Worm (Caenorhabditis elegans) whole organism, young adult: ENCODE measurements around the gene efk-1.

Experiments
- B0019.2 ChIP-seq: fragments of 200-800 bp; sonication (Bioruptor generic); conservative IDR thresholded peaks from 2 replicates; pipeline ENCODE4 v1.3.6; 2022; ENCODE audit warnings: missing genetic modification reagents, missing genetic modification characterization, missing compliant biosample characterization
- B0035.1 ChIP-seq: sonication (generic microtip); optimal IDR thresholded peaks from 2 replicates; lab custom pipeline; 2016; ENCODE audit warnings: missing genetic modification characterization, mild to moderate bottlenecking, missing compliant biosample characterization, missing genotype, missing genetic modification reagents
- D2030.7 ChIP-seq: fragments of 200-800 bp; sonication (Bioruptor generic); IDR thresholded peaks from 2 replicates; pipeline ENCODE4 v1.3.6; 2022; ENCODE audit warnings: missing genetic modification reagents, missing genetic modification characterization, missing compliant biosample characterization
- F10E7.11 ChIP-seq: sonication (generic microtip); optimal IDR thresholded peaks from 2 replicates; lab custom pipeline; 2017; ENCODE audit warnings: mild to moderate bottlenecking, missing genetic modification characterization, moderate library complexity, missing compliant biosample characterization
- F33H1.4 ChIP-seq: fragments of 200-800 bp; sonication (Bioruptor generic); IDR thresholded peaks from 2 replicates; pipeline ENCODE4 v1.3.6; 2022; ENCODE audit warnings: missing genetic modification reagents, missing genetic modification characterization, missing compliant biosample characterization
- F49E8.2 ChIP-seq: sonication (generic microtip); optimal IDR thresholded peaks from 3 replicates; lab custom pipeline; 2017; ENCODE audit warnings: missing genetic modification characterization, mild to moderate bottlenecking, missing compliant biosample characterization, antibody characterized with exemption, moderate library complexity; ENCODE audit not compliant: insufficient read depth
- K11D2.4 ChIP-seq: fragments of 200-800 bp; sonication (Bioruptor generic); IDR thresholded peaks from 2 replicates; pipeline ENCODE4 v1.3.6; 2022; ENCODE audit warnings: missing genetic modification reagents, missing genetic modification characterization, missing compliant biosample characterization
- Y53G8AR.9 ChIP-seq: fragments of 200-800 bp; sonication (Bioruptor generic); conservative IDR thresholded peaks from 2 replicates; pipeline ENCODE4 v1.3.6; 2022; ENCODE audit warnings: missing genetic modification reagents, missing genetic modification characterization, missing compliant biosample characterization
- Y67H2A.10 ChIP-seq: fragments of 200-800 bp; sonication (Bioruptor generic); conservative IDR thresholded peaks from 2 replicates; pipeline ENCODE4 v1.3.6; 2022; ENCODE audit warnings: missing genetic modification reagents, missing genetic modification characterization, missing compliant biosample characterization
- athp-1 ChIP-seq: sonication (generic microtip); optimal IDR thresholded peaks from 2 replicates; lab custom pipeline; 2017; ENCODE audit warnings: mild to moderate bottlenecking, missing genetic modification characterization, missing compliant biosample characterization
- attf-3 ChIP-seq: fragments of 200-800 bp; sonication (Bioruptor generic); conservative IDR thresholded peaks from 2 replicates; pipeline ENCODE4 v1.3.6; 2022; ENCODE audit warnings: missing genetic modification reagents, missing genetic modification characterization, missing compliant biosample characterization
- attf-5 ChIP-seq: fragments of 200-800 bp; sonication (Bioruptor generic); optimal IDR thresholded peaks from 2 replicates; lab custom pipeline; 2018; ENCODE audit warnings: mild to moderate bottlenecking, missing genetic modification characterization, missing compliant biosample characterization
- ccch-3 ChIP-seq: fragments of 200-800 bp; sonication (Bioruptor generic); optimal IDR thresholded peaks from 2 replicates; lab custom pipeline; 2018; ENCODE audit warnings: mild to moderate bottlenecking, missing genetic modification characterization, missing compliant biosample characterization
- cebp-1 ChIP-seq, 2 experiments: fragments of 200-800 bp in 1 of 2; sonication (Bioruptor generic) in 1 of 2; sonication (generic microtip) in 1 of 2; IDR thresholded peaks in 1 of 2; optimal IDR thresholded peaks in 1 of 2; 2 replicates each; pipeline versions ENCODE4 v1.3.6 to Lab custom; 2017 to 2022; ENCODE audit warnings: missing compliant biosample characterization in 2 of 2, missing genetic modification characterization in 2 of 2, mild to moderate bottlenecking in 1 of 2, missing genetic modification reagents in 1 of 2, moderate library complexity in 1 of 2
- efl-1 ChIP-seq: fragments of 150-350 bp; optimal IDR thresholded peaks from 2 replicates; lab custom pipeline; 2014; ENCODE audit warnings: missing biosample characterization, missing genetic modification reagents, missing genetic modification characterization
- fkh-3 ChIP-seq: sonication (generic microtip); optimal IDR thresholded peaks from 2 replicates; lab custom pipeline; 2016; ENCODE audit warnings: mild to moderate bottlenecking, missing genetic modification characterization, missing compliant biosample characterization
- hsf-1 ChIP-seq: fragments of 200-800 bp; sonication (Bioruptor generic); IDR thresholded peaks from 2 replicates; pipeline ENCODE4 v1.3.6; 2022; ENCODE audit warnings: missing genetic modification reagents, missing genetic modification characterization, missing compliant biosample characterization
- lag-1 ChIP-seq: fragments of 200-800 bp; sonication (Bioruptor generic); IDR thresholded peaks from 2 replicates; pipeline ENCODE4 v1.3.6; 2022; ENCODE audit warnings: missing genetic modification reagents, missing genetic modification characterization, missing compliant biosample characterization
- let-607 ChIP-seq, 2 experiments: fragments of 200-800 bp in 1 of 2; sonication (Bioruptor generic) in 1 of 2; sonication (generic microtip) in 1 of 2; optimal IDR thresholded peaks; 2 replicates each; lab custom pipeline; 2016 to 2018; ENCODE audit warnings: mild to moderate bottlenecking in 2 of 2, missing compliant biosample characterization in 2 of 2, missing genetic modification characterization in 2 of 2, moderate library complexity in 2 of 2, missing genotype in 1 of 2
- lin-35 ChIP-seq, 3 experiments: fragments of 150-350 bp in 2 of 3; sonication (generic microtip) in 1 of 3; optimal IDR thresholded peaks; 2 replicates each; lab custom pipeline; 2014 to 2018; ENCODE audit warnings: missing biosample characterization in 3 of 3, missing genetic modification characterization in 3 of 3, missing genetic modification reagents in 3 of 3
- lin-40 ChIP-seq: sonication (generic microtip); optimal IDR thresholded peaks from 2 replicates; lab custom pipeline; 2016; ENCODE audit warnings: missing genetic modification characterization, mild to moderate bottlenecking, missing compliant biosample characterization, missing genotype, missing genetic modification reagents
- lin-54 ChIP-seq: fragments of 200-800 bp; sonication (Bioruptor generic); optimal IDR thresholded peaks from 2 replicates; lab custom pipeline; 2018; ENCODE audit warnings: mild to moderate bottlenecking, missing genetic modification characterization, missing compliant biosample characterization
- lir-1 ChIP-seq: fragments of 200-800 bp; sonication (Bioruptor generic); conservative IDR thresholded peaks from 2 replicates; pipeline ENCODE4 v1.3.6; 2022; ENCODE audit warnings: missing genetic modification reagents, missing genetic modification characterization, missing compliant biosample characterization
- lsl-1 ChIP-seq: fragments of 200-800 bp; sonication (Bioruptor generic); optimal IDR thresholded peaks from 2 replicates; lab custom pipeline; 2018; ENCODE audit warnings: mild to moderate bottlenecking, missing genetic modification characterization, moderate library complexity, missing compliant biosample characterization
- madf-10 ChIP-seq: sonication (generic microtip); optimal IDR thresholded peaks from 2 replicates; lab custom pipeline; 2016; ENCODE audit warnings: mild to moderate bottlenecking, missing genetic modification characterization, missing compliant biosample characterization
- madf-6 ChIP-seq: fragments of 200-800 bp; sonication (Bioruptor generic); IDR thresholded peaks from 2 replicates; pipeline ENCODE4 v1.3.6; 2022; ENCODE audit warnings: missing genetic modification reagents, missing genetic modification characterization, missing compliant biosample characterization
- mcd-1 ChIP-seq: fragments of 200-800 bp; sonication (Bioruptor generic); IDR thresholded peaks from 2 replicates; pipeline ENCODE4 v1.3.6; 2022; ENCODE audit warnings: missing genetic modification reagents, missing genetic modification characterization, missing compliant biosample characterization
- mel-28 ChIP-seq: sonication (generic microtip); optimal IDR thresholded peaks from 2 replicates; lab custom pipeline; 2016; ENCODE audit warnings: borderline replicate concordance, mild to moderate bottlenecking, missing genetic modification characterization, missing compliant biosample characterization
- mes-4 ChIP-seq: sonication (generic microtip); optimal IDR thresholded peaks from 2 replicates; lab custom pipeline; 2016; ENCODE audit warnings: missing genotype, missing genetic modification characterization, missing compliant biosample characterization
- nfya-2 ChIP-seq: fragments of 200-800 bp; sonication (Bioruptor generic); IDR thresholded peaks from 2 replicates; pipeline ENCODE4 v1.3.6; 2022; ENCODE audit warnings: missing genetic modification reagents, missing genetic modification characterization, missing compliant biosample characterization
- nfyb-1 ChIP-seq: fragments of 200-800 bp; sonication (Bioruptor generic); IDR thresholded peaks from 2 replicates; pipeline ENCODE4 v1.3.6; 2022; ENCODE audit warnings: missing genetic modification reagents, missing genetic modification characterization, missing compliant biosample characterization
- nhr-179 ChIP-seq: sonication (generic microtip); optimal IDR thresholded peaks from 2 replicates; lab custom pipeline; 2016; ENCODE audit warnings: mild to moderate bottlenecking, missing genetic modification characterization, missing compliant biosample characterization
- nhr-27 ChIP-seq: fragments of 200-800 bp; sonication (Bioruptor generic); optimal IDR thresholded peaks from 2 replicates; lab custom pipeline; 2018; ENCODE audit warnings: mild to moderate bottlenecking, missing genetic modification characterization, moderate library complexity, missing compliant biosample characterization
- nhr-80 ChIP-seq: sonication (generic microtip); optimal IDR thresholded peaks from 2 replicates; lab custom pipeline; 2016; ENCODE audit warnings: missing genetic modification characterization, missing compliant biosample characterization
- pbrm-1 ChIP-seq: fragments of 200-800 bp; sonication (Bioruptor generic); IDR thresholded peaks from 2 replicates; pipeline ENCODE4 v1.3.6; 2022; ENCODE audit warnings: missing genetic modification reagents, missing genetic modification characterization, missing compliant biosample characterization
- rcor-1 ChIP-seq: fragments of 200-800 bp; sonication (Bioruptor generic); IDR thresholded peaks from 2 replicates; pipeline ENCODE4 v1.3.6; 2022; ENCODE audit warnings: missing genetic modification reagents, missing genetic modification characterization, missing compliant biosample characterization
- sdz-38 ChIP-seq: sonication (generic microtip); optimal IDR thresholded peaks from 2 replicates; lab custom pipeline; 2016; ENCODE audit warnings: missing genotype, missing genetic modification characterization, missing compliant biosample characterization
- snpc-1.3 ChIP-seq: sonication (generic microtip); optimal IDR thresholded peaks from 2 replicates; lab custom pipeline; 2017; ENCODE audit warnings: missing genetic modification characterization, mild to moderate bottlenecking, missing compliant biosample characterization, antibody characterized with exemption, moderate library complexity, missing genotype, missing genetic modification reagents; ENCODE audit not compliant: insufficient read depth
- snpc-3.4 ChIP-seq: sonication (generic microtip); optimal IDR thresholded peaks from 2 replicates; lab custom pipeline; 2017; ENCODE audit warnings: missing genetic modification characterization, mild to moderate bottlenecking, missing compliant biosample characterization, antibody characterized with exemption, moderate library complexity, missing genotype, missing genetic modification reagents
- snpc-4 ChIP-seq, 5 experiments: fragments of 150-350 bp in 1 of 5; sonication (generic microtip) in 4 of 5; optimal IDR thresholded peaks; 2 replicates each; lab custom pipeline; 2014 to 2018; ENCODE audit warnings: missing genetic modification characterization in 5 of 5, missing biosample characterization in 3 of 5, antibody characterized with exemption in 2 of 5, mild to moderate bottlenecking in 2 of 5, missing compliant biosample characterization in 2 of 5, missing genotype in 2 of 5, moderate library complexity in 2 of 5, missing genetic modification reagents in 1 of 5
- tbp1 ChIP-seq: fragments of 200-800 bp; sonication (Bioruptor generic); optimal IDR thresholded peaks from 2 replicates; lab custom pipeline; 2018; ENCODE audit warnings: mild to moderate bottlenecking, missing genetic modification characterization, missing compliant biosample characterization
- tlf-1 ChIP-seq: fragments of 200-800 bp; sonication (Bioruptor generic); optimal IDR thresholded peaks from 2 replicates; lab custom pipeline; 2018; ENCODE audit warnings: mild to moderate bottlenecking, missing genetic modification characterization, missing compliant biosample characterization
- xnd-1 ChIP-seq: sonication (generic microtip); optimal IDR thresholded peaks from 2 replicates; lab custom pipeline; 2016; ENCODE audit warnings: missing genotype, missing genetic modification reagents, missing genetic modification characterization, missing compliant biosample characterization
- zim-3 ChIP-seq: sonication (generic microtip); optimal IDR thresholded peaks from 2 replicates; lab custom pipeline; 2017; ENCODE audit warnings: mild to moderate bottlenecking, missing genetic modification characterization, moderate library complexity, missing compliant biosample characterization
- ztf-18 ChIP-seq: sonication (generic microtip); optimal IDR thresholded peaks from 2 replicates; lab custom pipeline; 2016; ENCODE audit warnings: missing genotype, mild to moderate bottlenecking, missing genetic modification characterization, missing compliant biosample characterization

The efk-1 gene

DNA sequence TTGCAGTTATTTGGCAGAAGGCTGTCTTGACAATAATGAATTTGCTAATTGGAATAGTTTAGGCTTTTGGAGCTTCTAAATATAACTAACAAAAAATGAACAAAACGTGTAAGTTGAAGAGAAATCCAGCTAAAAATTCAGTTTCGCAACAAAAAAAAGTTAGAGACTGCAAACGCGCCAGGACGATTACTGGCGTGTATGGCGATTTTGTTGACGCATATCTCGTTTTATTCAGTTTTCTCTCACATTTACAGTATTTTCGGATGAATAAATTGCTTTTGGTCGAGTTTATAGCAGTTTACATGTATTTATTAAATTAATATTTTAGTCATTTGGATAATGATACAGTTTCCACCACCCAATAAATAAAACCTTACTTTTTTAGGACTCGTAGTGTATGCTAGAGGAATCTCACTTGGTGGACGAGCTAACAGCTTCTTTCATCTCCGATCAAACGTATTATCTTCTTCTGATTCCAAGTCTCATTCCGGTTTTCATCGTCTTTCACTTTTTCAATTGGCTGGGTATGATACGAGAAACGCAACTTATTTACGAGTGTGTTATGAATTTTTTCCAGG lies 4.8 kb upstream of the efk-1 start, which contains the start of the genes abcf-3 and F42A10.5:
TSS of gene abcf-3 (plus strand) at position 384 of the 578 bp plus-strand sequence.
TSS of gene F42A10.5 (minus strand) at position 458 of the 578 bp plus-strand sequence.
- TF ChIP-seq lag-1 (no peak), lir-1 (GFP tag; lab: Robert Waterston, UW) (no peak), F49E8.2 (tag; lab: Kevin White, UChicago) (no peak), madf-6 (GFP tag; lab: Robert Waterston, UW) (peak; percentile 55; the same call in 1 of the 2 replicates), ccch-3 (no peak), tbp1 (GFP tag; lab: Kevin White, UChicago) (peak; percentile 23), lin-54 (GFP tag; lab: Kevin White, UChicago) (peak; percentile 64), fkh-3 (no peak), F33H1.4 (GFP tag; lab: Robert Waterston, UW) (peak; percentile 58), K11D2.4 (GFP tag; lab: Robert Waterston, UW) (no peak), pbrm-1 (GFP tag; lab: Robert Waterston, UW) (peak; percentile 41; the same call in 1 of the 2 replicates), nhr-80 (tag; lab: Kevin White, UChicago) (peak; percentile 41), lin-35 (GFP tag; optimal IDR thresholded peaks at IDR 0.05; lab: Kevin White, UChicago) (peak in 1 of 3 experiments; percentile 66), lin-40 (tag; lab: Kevin White, UChicago) (peak; percentile 52), snpc-1.3 (tag; lab: Kevin White, UChicago) (peak; percentile 67), nfyb-1 (0 out of 2 replicates have a peak, but pooled peaks have one; percentile 40), xnd-1 (tag; lab: Kevin White, UChicago) (peak; percentile 28), F10E7.11 (tag; lab: Kevin White, UChicago) (no peak), nhr-27 (tag; lab: Kevin White, UChicago) (no peak), hsf-1 (GFP tag; lab: Robert Waterston, UW) (no peak), tlf-1 (GFP tag; lab: Kevin White, UChicago) (peak; percentile 26), zim-3 (tag; lab: Kevin White, UChicago) (no peak), snpc-3.4 (tag; lab: Kevin White, UChicago) (peak; percentile 29), attf-3 (GFP tag; lab: Robert Waterston, UW) (0 out of 2 replicates have a peak, but pooled peaks have one; percentile 12), nfya-2 (GFP tag; lab: Robert Waterston, UW) (no peak), lsl-1 (GFP tag; lab: Kevin White, UChicago) (peak; percentile 47), efl-1 (GFP tag; lab: Kevin White, UChicago) (peak; percentile 23), B0035.1 (tag; lab: Kevin White, UChicago) (no peak), B0019.2 (GFP tag; lab: Robert Waterston, UW) (no peak), cebp-1 (GFP tag; IDR thresholded peaks at IDR 0.05; lab: Robert Waterston, UW) (no peak), cebp-1 (tag; optimal IDR thresholded peaks at IDR 0.05; lab: Kevin White, UChicago) (peak; percentile 93), attf-5 (GFP tag; lab: Kevin White, UChicago) (peak; percentile 33), rcor-1 (GFP tag; lab: Robert Waterston, UW) (0 out of 2 replicates have a peak, but pooled peaks have one; percentile 31), Y67H2A.10 (GFP tag; lab: Robert Waterston, UW) (no peak), sdz-38 (tag; lab: Kevin White, UChicago) (no peak), athp-1 (tag; lab: Kevin White, UChicago) (no peak), madf-10 (no peak), nhr-179 (tag; lab: Kevin White, UChicago) (no peak), ztf-18 (tag; lab: Kevin White, UChicago) (peak; percentile 94), D2030.7 (GFP tag; lab: Robert Waterston, UW) (peak; percentile 41; the same call in 1 of the 2 replicates), snpc-4 (GFP tag; optimal IDR thresholded peaks at IDR 0.05; lab: Kevin White, UChicago) (peak; percentile 20), snpc-4 (tag; optimal IDR thresholded peaks at IDR 0.05; lab: Kevin White, UChicago) (peak in 2 of 4 experiments; percentile 1 to 21), mcd-1 (GFP tag; lab: Robert Waterston, UW) (peak; percentile 66), Y53G8AR.9 (0 out of 2 replicates have a peak, but pooled peaks have one; percentile 58), let-607 (tag; optimal IDR thresholded peaks at IDR 0.05; lab: Kevin White, UChicago) (peak in 1 of 2 experiments; percentile 56), mes-4 (tag; lab: Kevin White, UChicago) (no peak), mel-28 (no peak)
